Fruit fly (Drosophila melanogaster) ovary, adult (tissue): ENCODE data around the gene Naa20B.
"Not testable (repeated sequence)": the region's sequence is repeated elsewhere in the genome, so short reads cannot be mapped to it uniquely, and the experiment has no call there.

Experiments
- CG17801 ChIP-seq: fragments of 200-800 bp; optimal IDR thresholded peaks from 2 replicates; lab custom pipeline; 2019; ENCODE audit warnings: missing biosample characterization, mild to moderate bottlenecking, missing genetic modification characterization, moderate library complexity; ENCODE audit not compliant: partially characterized antibody

The Naa20B gene

DNA sequence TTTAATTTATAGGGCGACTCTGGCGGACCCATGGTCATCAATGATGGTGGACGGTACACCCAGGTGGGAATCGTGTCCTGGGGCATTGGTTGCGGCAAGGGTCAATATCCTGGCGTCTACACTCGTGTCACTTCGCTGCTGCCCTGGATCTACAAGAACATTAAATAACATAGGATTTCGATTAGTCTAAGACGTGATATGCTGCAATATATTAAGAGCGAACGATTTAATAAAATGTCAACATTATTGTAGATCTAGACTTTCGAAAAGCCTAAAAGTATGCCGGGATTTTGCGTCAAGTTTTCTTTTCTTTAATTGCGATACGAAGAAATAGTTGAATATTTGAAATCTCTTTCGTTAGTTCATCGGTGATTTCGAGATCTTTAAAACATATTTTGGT is at the start of gene Naa20B:
Gene Naa20B (plus strand): TSS at position 301 of the 400 bp plus-strand sequence.
- no peak for TF ChIP-seq CG17801 (GFP tag; lab: Kevin White, UChicago)

DNA sequence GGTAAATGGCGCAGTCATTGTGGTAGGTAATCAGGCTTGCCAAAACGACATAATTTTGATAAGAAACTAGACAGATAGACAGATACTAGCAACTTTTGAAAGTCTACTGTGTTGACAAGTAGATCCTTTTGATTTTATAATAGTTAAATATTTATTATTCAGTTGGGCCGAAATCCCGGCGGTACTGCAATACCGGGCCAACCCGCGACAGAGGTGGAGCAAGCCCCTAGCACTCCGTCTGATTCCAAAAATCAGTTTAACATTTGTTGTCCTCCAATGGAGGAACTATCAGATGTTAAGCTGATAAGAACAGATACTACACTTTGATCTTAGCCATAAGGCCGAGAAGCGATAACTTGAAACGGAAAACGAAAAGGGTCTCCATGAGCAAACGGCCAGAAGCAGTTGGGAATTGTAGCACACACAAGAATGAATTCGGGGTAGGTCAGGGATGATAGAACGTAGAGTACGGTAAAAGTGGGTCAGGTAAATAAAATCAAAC is 45.5 kb upstream of the Naa20B start, which contains the start of gene CG15482:
Gene CG15482 (minus strand): TSS at position 51 of the 502 bp plus-strand sequence.
- TF ChIP-seq CG17801 (GFP tag; lab: Kevin White, UChicago): not testable (repeated sequence)

DNA sequence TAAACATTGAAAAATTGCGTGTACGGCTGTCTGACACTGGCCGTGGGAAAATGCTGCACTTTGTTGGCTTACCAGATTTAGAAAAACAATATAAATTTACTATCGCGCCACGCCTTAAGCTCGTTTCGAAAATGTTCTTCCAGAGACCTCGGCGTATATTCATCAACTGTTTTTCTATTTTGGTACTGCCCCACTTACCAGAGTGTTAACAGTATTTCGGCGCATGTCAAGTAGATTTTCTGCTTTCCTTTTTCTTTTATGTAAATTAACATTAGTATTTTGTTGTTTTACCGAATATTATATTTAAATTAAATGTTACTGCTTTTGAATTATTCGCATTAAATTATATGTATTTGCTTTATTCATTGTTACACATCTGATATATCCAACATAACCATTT is 42.3 kb upstream of the Naa20B start, which contains the start of gene kek4:
Gene kek4 (minus strand): TSS at position 341 of the 400 bp plus-strand sequence.
- no peak for TF ChIP-seq CG17801 (GFP tag; lab: Kevin White, UChicago)

DNA sequence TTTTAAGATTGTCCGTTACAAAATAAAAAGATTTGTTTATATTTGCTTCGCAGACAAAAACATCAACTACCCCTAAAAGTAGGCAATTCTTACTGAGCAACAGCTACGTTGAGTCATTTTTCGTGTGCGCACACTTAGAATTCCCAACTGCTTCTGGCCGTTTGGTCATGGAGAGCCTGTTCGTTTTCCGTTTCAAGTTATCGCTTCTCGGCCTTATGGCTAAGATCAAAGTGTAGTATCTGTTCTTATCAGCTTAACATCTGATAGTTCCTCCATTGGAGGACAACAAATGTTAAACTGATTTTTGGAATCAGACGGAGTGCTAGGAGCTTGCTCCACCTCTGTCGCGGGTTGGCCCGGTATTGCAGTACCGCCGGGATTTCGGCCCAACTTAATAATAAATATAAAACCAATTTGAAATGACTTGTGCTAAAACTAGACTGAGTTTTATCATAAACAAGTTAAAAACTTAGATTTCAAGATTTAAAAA is 41.6 kb upstream of the Naa20B start:
- TF ChIP-seq CG17801 (GFP tag; lab: Kevin White, UChicago): peak; percentile 25

DNA sequence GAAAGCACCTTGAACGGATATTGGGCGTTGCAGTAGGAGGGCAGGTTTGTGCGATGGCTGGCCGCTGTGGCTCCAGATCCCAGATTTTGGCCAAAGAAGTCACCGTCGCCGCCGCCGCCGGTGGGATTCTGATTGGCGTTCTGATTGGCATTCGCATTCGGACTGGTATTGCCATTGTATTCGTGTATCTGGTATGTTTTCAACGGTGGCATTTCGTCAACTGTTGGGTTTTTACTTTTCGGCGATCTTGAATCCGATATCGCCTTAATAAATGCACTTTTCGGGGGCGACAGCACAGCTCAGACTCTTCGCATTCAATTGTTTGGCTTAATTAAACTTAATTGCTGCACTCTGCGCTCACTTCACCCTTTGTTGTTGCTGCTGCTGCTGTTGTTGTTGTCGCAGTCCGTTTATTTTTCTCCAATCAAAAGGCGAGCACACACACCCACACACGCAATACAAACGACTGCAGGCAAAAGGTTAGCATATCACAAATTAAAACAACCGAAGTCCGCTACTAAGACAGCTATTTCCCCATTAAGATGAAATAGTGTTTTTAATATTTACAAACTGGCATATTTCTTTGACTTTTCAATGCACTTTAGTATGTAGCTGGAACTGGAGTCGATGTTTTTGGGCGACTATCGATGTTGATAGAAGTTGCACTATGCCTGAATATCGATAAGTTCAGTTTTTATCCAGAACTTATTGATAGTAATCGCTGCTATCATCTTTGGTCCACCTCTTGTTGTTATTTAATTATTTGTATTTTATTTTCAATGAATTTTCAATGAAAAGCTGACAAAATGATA is 37.8 kb upstream of the Naa20B start, which contains the start of the genes CG9426 and mRF1:
Gene CG9426 (minus strand): TSS at position 643 of the 812 bp plus-strand sequence.
Gene mRF1 (plus strand): TSS at position 699 of the 812 bp plus-strand sequence.
- peak; percentile 29 for TF ChIP-seq CG17801 (GFP tag; lab: Kevin White, UChicago)

DNA sequence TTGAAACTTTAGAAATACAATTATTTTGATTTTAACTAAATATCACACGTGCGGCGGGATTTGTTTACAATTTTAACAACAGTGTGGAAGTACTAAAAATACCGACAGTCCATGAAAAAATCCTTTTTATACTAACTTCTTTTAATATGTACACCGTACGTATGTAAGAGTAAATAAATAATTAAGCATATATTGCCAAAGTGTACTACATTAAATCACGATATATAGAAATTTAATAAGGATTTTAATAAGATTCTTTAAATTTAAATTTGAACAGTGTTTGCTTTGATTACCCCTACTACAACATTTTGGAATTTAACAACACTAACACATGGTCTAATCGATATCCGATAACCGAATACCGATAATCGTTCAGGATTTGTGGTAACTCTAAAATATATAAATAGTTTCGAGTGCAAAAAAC is 35.0 kb upstream of the Naa20B start, which contains the start of the genes Ski6 and CG16812:
Gene Ski6 (minus strand): TSS at position 205 of the 424 bp plus-strand sequence.
Gene CG16812 (plus strand): TSS at position 363 of the 424 bp plus-strand sequence.
- TF ChIP-seq CG17801 (GFP tag; lab: Kevin White, UChicago): peak; percentile 71

DNA sequence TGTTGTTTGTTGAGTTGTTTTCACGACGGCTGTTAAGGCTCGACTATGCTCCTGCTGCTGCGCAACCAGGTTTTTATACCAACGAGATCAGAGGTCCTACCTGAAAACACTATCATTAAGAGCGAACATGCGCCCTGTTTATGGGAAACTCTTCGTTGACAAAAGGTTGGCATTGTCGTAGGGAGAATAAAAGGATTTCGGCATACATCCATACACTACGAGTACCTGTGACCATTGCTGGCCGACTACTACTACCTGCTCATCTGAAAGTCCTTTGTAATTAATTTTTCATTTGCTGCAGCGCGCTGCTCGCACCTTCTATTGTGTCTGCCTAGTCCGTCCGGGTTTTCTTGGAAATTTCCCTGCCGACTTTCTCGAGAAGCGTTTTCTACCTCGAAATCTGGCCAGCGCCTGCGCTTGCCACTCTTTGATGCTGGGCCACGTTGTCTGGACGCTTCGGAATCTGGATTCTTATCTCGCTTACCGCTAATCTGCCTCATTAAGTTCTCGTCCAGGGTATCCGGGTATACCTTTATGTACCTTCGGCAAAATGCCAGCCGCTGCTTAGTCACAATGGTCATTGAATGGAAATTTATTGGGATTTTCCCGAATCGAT is 31.9 kb upstream of the Naa20B start, which contains the start of gene CG15480:
Gene CG15480 (minus strand): TSS at position 51 of the 616 bp plus-strand sequence.
- no peak for TF ChIP-seq CG17801 (GFP tag; lab: Kevin White, UChicago)

DNA sequence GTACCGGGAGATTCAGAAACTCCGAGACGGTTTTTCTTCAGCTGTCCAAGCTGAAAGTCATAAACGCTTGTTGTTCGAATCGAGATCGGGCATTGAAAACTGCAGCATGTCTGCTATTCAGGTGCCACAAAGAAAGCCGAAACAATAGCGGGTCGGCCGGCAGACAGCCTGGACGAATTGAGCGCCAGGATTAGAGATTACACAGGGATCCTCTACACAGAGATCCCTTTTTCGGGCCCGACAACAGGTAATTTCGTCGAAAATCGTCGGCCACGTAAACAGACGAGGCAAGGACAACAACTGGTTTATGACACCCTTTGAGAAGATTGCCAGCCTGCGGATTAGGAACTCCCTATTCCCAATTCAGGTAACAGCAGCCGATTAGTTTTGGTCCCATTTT is 30.0 kb upstream of the Naa20B start, which contains the start of gene CG16813:
Gene CG16813 (plus strand): TSS at position 288 of the 400 bp plus-strand sequence.
- TF ChIP-seq CG17801 (GFP tag; lab: Kevin White, UChicago): no peak

DNA sequence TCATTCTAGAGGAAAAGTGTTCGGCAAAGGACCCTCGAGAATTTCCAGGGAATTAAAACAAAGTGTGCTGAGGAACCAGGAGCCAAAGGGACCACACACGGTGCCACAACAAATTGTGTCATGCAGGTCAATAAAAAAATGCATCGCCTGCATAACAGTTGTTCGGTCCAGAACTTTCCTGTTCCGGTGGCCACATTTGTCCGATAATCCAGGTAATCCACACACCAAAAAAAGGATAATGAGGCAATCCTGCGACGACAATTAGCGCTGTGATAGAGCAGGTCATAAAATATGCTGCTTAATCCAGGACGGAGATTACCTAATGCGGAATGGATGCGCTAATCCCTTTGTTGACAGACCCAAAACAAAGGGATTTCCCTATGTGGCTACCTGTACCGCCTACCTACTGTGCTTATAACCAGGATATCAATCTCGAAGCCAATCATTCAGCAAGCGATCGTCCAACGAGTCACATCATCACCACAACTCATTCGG is 27.8 kb upstream of the Naa20B start, which contains the start of gene CG16815:
Gene CG16815 (plus strand): TSS at position 445 of the 495 bp plus-strand sequence.
- no peak for TF ChIP-seq CG17801 (GFP tag; lab: Kevin White, UChicago)

DNA sequence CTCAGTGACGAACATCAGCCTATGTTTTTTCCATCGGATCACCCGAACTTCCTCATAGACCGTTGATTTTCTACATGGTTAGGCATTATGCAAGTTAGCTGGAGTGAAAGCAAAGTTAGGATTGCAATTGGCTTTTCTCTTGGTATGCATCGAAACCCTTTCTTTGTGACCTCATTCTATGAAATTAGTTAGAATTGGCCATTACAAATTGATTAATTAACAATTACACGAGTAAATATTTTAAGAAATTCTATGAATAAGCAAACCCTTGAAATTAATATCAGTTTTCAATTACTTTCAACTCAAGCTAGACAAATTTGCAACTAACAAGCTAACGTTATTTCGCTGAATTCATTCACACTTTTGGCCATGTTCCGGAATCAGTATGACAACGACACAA is 25.5 kb upstream of the Naa20B start, which contains the start of gene Prosalpha6T:
Gene Prosalpha6T (plus strand): TSS at position 301 of the 400 bp plus-strand sequence.
- no peak for TF ChIP-seq CG17801 (GFP tag; lab: Kevin White, UChicago)

DNA sequence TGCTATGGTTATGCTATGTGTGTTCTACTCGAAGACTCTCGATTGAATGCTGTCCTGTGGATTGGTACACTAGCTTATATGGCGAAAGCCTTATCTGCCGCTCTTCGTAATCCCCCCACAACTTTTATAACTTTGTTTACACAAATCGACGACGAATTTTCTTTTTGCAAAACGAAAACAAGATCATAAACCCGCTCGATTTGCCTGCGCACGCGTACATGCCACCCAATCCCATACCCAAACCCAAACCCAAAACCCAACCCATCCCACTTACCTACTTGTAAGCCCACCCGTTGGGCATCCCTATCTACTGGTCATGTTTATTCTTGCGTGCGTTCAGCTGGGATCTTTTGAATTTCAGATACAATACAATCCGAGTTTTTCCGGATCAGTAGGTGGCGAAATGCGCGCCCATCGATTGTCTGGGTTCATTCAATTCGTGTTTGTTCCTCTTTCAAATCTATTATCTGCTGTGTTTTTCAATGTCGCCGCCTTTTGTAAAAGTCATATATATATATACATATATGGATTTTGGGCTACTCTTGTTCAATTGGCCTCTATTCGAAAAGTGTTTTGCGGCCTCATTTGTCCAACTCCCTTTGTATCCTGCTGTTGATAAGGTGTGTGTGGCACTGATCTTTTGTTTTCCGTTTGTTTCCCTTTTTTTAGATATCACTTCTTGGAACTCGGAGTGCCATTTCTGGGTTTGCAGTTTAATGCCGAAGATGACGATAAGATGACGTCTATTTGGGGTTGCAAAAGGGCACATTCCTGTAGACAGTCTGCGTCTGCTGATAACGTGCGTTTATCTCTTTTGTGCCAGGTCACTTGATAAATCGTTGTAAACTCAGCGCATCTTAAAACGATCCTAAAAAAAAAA is 22.4 kb upstream of the Naa20B start, which contains the start of gene Mabi:
Gene Mabi (minus strand): TSS at position 51 of the 880 bp plus-strand sequence.
- TF ChIP-seq CG17801 (GFP tag; lab: Kevin White, UChicago): no peak

DNA sequence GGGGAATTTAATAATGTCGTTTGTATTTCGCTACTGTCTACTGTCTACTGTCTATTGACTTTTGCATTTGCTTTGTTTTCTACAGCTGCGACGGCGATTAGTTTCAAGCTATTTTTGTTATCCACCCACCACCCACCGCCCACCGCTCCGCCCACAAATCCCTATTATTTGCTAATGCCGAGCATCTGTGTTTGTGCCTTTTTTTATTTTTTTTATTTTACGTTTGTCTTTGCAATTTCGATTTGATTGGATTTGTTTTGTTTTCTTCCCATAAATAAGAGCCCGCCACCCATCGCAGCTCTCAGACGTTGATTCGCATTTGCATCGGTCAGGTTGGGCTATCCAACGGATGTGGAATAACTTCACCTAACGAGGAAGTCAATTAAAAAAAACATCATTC is 21.1 kb upstream of the Naa20B start, which contains the start of gene Jhbp14:
Gene Jhbp14 (plus strand): TSS at position 301 of the 400 bp plus-strand sequence.
- TF ChIP-seq CG17801 (GFP tag; lab: Kevin White, UChicago): no peak

DNA sequence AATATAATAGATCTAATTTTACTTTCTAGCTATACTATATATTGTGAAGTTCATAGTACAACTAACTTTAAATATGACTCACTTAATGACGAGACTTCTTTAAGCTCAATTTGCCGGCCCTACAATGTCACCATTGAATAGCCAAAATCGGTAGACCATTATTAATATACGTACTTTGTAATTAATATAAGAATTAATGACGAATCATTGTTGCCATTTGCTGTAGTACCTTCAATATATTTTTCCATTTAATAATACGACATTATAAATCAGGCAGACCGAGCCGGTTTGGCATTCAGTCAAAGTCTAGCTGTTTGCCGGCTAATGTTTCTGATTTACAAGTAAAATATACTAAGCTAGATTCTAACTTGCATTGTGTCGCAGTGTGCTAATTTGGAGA is 17.6 kb upstream of the Naa20B start, which contains the start of gene Jhbp13:
Gene Jhbp13 (plus strand): TSS at position 301 of the 400 bp plus-strand sequence.
- TF ChIP-seq CG17801 (GFP tag; lab: Kevin White, UChicago): no peak
